Fruit fly (Drosophila melanogaster) whole organism, embryonic: Measurements from ENCODE around the gene frac.
A peak's percentile ranks its signal among the peaks of the same experiment; 100 is the strongest.

ENCODE experiments used
- Asciz ChIP-seq: fragments of 200-800 bp; sonication (Bioruptor generic); optimal IDR thresholded peaks from 2 replicates; lab custom pipeline; 2017; ENCODE audit warnings: missing biosample characterization, mild to moderate bottlenecking, missing genetic modification characterization, missing genetic modification reagents
- Bdp1 ChIP-seq: fragments of 200-800 bp; sonication (Bioruptor generic); optimal IDR thresholded peaks from 3 replicates; lab custom pipeline; 2016; ENCODE audit warnings: missing biosample characterization, missing genetic modification characterization
- CG1024 ChIP-seq: fragments of 200-800 bp; sonication (Bioruptor generic); IDR thresholded peaks from 2 replicates; pipeline ENCODE4 v1.3.6; 2022; ENCODE audit warnings: missing biosample characterization, missing genetic modification characterization
- CG10267 ChIP-seq: fragments of 200-800 bp; sonication (Bioruptor generic); optimal IDR thresholded peaks from 2 replicates; lab custom pipeline; 2018; ENCODE audit warnings: missing biosample characterization, mild to moderate bottlenecking, missing genetic modification characterization, moderate library complexity
- CG10274 ChIP-seq: fragments of 200-800 bp; sonication (Bioruptor generic); optimal IDR thresholded peaks from 3 replicates; lab custom pipeline; 2017; ENCODE audit warnings: missing biosample characterization, mild to moderate bottlenecking, missing genetic modification characterization
- CG10543 ChIP-seq: fragments of 200-800 bp; sonication (Bioruptor generic); optimal IDR thresholded peaks from 3 replicates; lab custom pipeline; 2017; ENCODE audit warnings: missing biosample characterization, mild to moderate bottlenecking, missing genetic modification characterization, moderate library complexity
- CG1233 ChIP-seq: fragments of 200-800 bp; sonication (Bioruptor generic); optimal IDR thresholded peaks from 4 replicates; lab custom pipeline; 2018; ENCODE audit warnings: missing biosample characterization, mild to moderate bottlenecking, missing genetic modification characterization
- CG15073 ChIP-seq: fragments of 200-800 bp; sonication (Bioruptor generic); optimal IDR thresholded peaks from 2 replicates; lab custom pipeline; 2016; ENCODE audit warnings: missing biosample characterization, missing genetic modification characterization
- CG16815 ChIP-seq: fragments of 200-800 bp; sonication (Bioruptor generic); optimal IDR thresholded peaks from 3 replicates; lab custom pipeline; 2017; ENCODE audit warnings: missing biosample characterization, mild to moderate bottlenecking, missing genetic modification characterization
- CG16863 ChIP-seq: fragments of 200-800 bp; sonication (Bioruptor generic); optimal IDR thresholded peaks from 3 replicates; lab custom pipeline; 2016; ENCODE audit warnings: missing biosample characterization, missing genetic modification characterization
- CG2875 ChIP-seq: fragments of 200-800 bp; sonication (Bioruptor generic); optimal IDR thresholded peaks from 2 replicates; lab custom pipeline; 2017; ENCODE audit warnings: missing biosample characterization, mild to moderate bottlenecking, missing genetic modification characterization, missing genetic modification reagents
- CG32767 ChIP-seq: fragments of 200-800 bp; sonication (Bioruptor generic); IDR thresholded peaks from 2 replicates; pipeline ENCODE4 v1.3.6; 2022; ENCODE audit warnings: missing biosample characterization, missing genetic modification characterization
- CG3726 ChIP-seq: fragments of 200-800 bp; sonication (Bioruptor generic); IDR thresholded peaks from 3 replicates; pipeline ENCODE4, ENCODE4 v1.3.6; 2022; ENCODE audit warnings: missing biosample characterization, missing genetic modification characterization
- CG3995 ChIP-seq: fragments of 200-800 bp; sonication (Bioruptor generic); optimal IDR thresholded peaks from 3 replicates; lab custom pipeline; 2016; ENCODE audit warnings: missing biosample characterization, missing genetic modification characterization
- CG4282 ChIP-seq: fragments of 200-800 bp; sonication (Bioruptor generic); optimal IDR thresholded peaks from 2 replicates; lab custom pipeline; 2016; ENCODE audit warnings: missing biosample characterization, missing genetic modification characterization
- CG4854 ChIP-seq: fragments of 200-800 bp; sonication (Bioruptor generic); optimal IDR thresholded peaks from 2 replicates; lab custom pipeline; 2016; ENCODE audit warnings: missing biosample characterization, missing genetic modification characterization, inconsistent platforms
- CG6254 ChIP-seq: fragments of 200-800 bp; sonication (Bioruptor generic); optimal IDR thresholded peaks from 3 replicates; lab custom pipeline; 2017; ENCODE audit warnings: mild to moderate bottlenecking, missing biosample characterization, missing genetic modification reagents, missing genetic modification characterization
- CG6272 ChIP-seq: fragments of 200-800 bp; sonication (Bioruptor generic); IDR thresholded peaks from 2 replicates; pipeline ENCODE4 v1.3.6; 2022; ENCODE audit warnings: missing biosample characterization, missing genetic modification characterization
- CG9797 ChIP-seq: fragments of 200-800 bp; sonication (Bioruptor generic); optimal IDR thresholded peaks from 3 replicates; lab custom pipeline; 2018; ENCODE audit warnings: missing biosample characterization, mild to moderate bottlenecking, missing genetic modification characterization
- Camta ChIP-seq: fragments of 200-800 bp; sonication (Bioruptor generic); optimal IDR thresholded peaks from 2 replicates; lab custom pipeline; 2016; ENCODE audit warnings: missing biosample characterization, missing genetic modification characterization
- CkIIα-i1 ChIP-seq: fragments of 200-800 bp; sonication (Bioruptor generic); IDR thresholded peaks from 2 replicates; pipeline ENCODE4 v1.3.6; 2022; ENCODE audit warnings: missing biosample characterization, missing genetic modification characterization
- Dref ChIP-seq: fragments of 200-800 bp; sonication (Bioruptor generic); IDR thresholded peaks from 2 replicates; pipeline ENCODE4 v1.3.6; 2022; ENCODE audit warnings: missing biosample characterization, missing genetic modification characterization
- H15 ChIP-seq: fragments of 200-800 bp; sonication (Bioruptor generic); IDR thresholded peaks from 3 replicates; pipeline ENCODE4 v1.3.6; 2022; ENCODE audit warnings: missing biosample characterization, missing genetic modification characterization
- H2.0 ChIP-seq: fragments of 200-800 bp; sonication (Bioruptor generic); IDR thresholded peaks from 2 replicates; pipeline ENCODE4 v1.3.6; 2022; ENCODE audit warnings: missing biosample characterization, missing genetic modification characterization
- HLH3B ChIP-seq: fragments of 200-800 bp; sonication (Bioruptor generic); IDR thresholded peaks from 2 replicates; pipeline ENCODE4 v1.3.6; 2022; ENCODE audit warnings: missing biosample characterization, missing genetic modification characterization
- HLH4C ChIP-seq: fragments of 200-800 bp; sonication (Bioruptor generic); IDR thresholded peaks from 3 replicates; pipeline ENCODE4 v1.3.6; 2022; ENCODE audit warnings: missing biosample characterization, missing genetic modification characterization; ENCODE audit not compliant: partially characterized antibody
- NK7.1 ChIP-seq: fragments of 200-800 bp; sonication (Bioruptor generic); optimal IDR thresholded peaks from 3 replicates; lab custom pipeline; 2016; ENCODE audit warnings: missing biosample characterization, missing genetic modification characterization
- Rx ChIP-seq: fragments of 200-800 bp; sonication (Bioruptor generic); IDR thresholded peaks from 2 replicates; pipeline ENCODE4 v1.3.6; 2022; ENCODE audit warnings: missing biosample characterization, missing genetic modification characterization
- Spps ChIP-seq: fragments of 200-800 bp; sonication (Bioruptor generic); optimal IDR thresholded peaks from 2 replicates; lab custom pipeline; 2018; ENCODE audit warnings: missing biosample characterization, mild to moderate bottlenecking, missing genetic modification characterization
- Xbp1 ChIP-seq: fragments of 200-800 bp; sonication (Bioruptor generic); optimal IDR thresholded peaks from 3 replicates; lab custom pipeline; 2016; ENCODE audit warnings: missing biosample characterization, mild to moderate bottlenecking, missing genetic modification characterization
- abd-A ChIP-seq: fragments of 200-800 bp; sonication (Bioruptor generic); optimal IDR thresholded peaks from 3 replicates; lab custom pipeline; 2019; ENCODE audit warnings: missing biosample characterization, mild to moderate bottlenecking, missing genetic modification characterization, moderate library complexity
- aop ChIP-seq: fragments of 200-800 bp; sonication (Bioruptor generic); IDR thresholded peaks from 2 replicates; pipeline ENCODE4 v1.3.6; 2022; ENCODE audit warnings: missing biosample characterization, missing genetic modification characterization
- bbx ChIP-seq: fragments of 200-800 bp; sonication (Bioruptor generic); IDR thresholded peaks from 2 replicates; pipeline ENCODE4 v1.3.6; 2022; ENCODE audit warnings: missing biosample characterization, missing genetic modification characterization; ENCODE audit not compliant: partially characterized antibody
- br ChIP-seq: fragments of >200 bp; optimal IDR thresholded peaks from 2 replicates; lab custom pipeline; 2017
- chm ChIP-seq: fragments of 200-800 bp; sonication (Bioruptor generic); IDR thresholded peaks from 2 replicates; pipeline ENCODE4 v1.3.6; 2022; ENCODE audit warnings: missing biosample characterization, missing genetic modification characterization
- da ChIP-seq: fragments of 200-800 bp; sonication (Bioruptor generic); optimal IDR thresholded peaks from 2 replicates; lab custom pipeline; 2016; ENCODE audit warnings: missing biosample characterization, missing genetic modification characterization
- dm ChIP-seq: fragments of 200-800 bp; sonication (Bioruptor generic); optimal IDR thresholded peaks from 3 replicates; lab custom pipeline; 2016; ENCODE audit warnings: missing biosample characterization, missing genetic modification characterization
- dysf ChIP-seq: fragments of 200-800 bp; sonication (Bioruptor generic); IDR thresholded peaks from 3 replicates; pipeline ENCODE4 v1.3.6; 2022; ENCODE audit warnings: missing biosample characterization, missing genetic modification characterization
- eyg ChIP-seq: fragments of 200-800 bp; sonication (Bioruptor generic); optimal IDR thresholded peaks from 3 replicates; lab custom pipeline; 2016; ENCODE audit warnings: missing biosample characterization, missing genetic modification characterization
- gsb ChIP-seq: fragments of 200-800 bp; sonication (Bioruptor generic); IDR thresholded peaks from 2 replicates; pipeline ENCODE4 v1.3.6; 2022; ENCODE audit warnings: missing biosample characterization, missing genetic modification characterization
- gsb-n ChIP-seq: fragments of 200-800 bp; sonication (Bioruptor generic); optimal IDR thresholded peaks from 3 replicates; lab custom pipeline; 2018; ENCODE audit warnings: missing biosample characterization, mild to moderate bottlenecking, missing genetic modification characterization
- her ChIP-seq: fragments of 200-800 bp; sonication (Bioruptor generic); optimal IDR thresholded peaks from 2 replicates; lab custom pipeline; 2016; ENCODE audit warnings: missing biosample characterization, missing genetic modification characterization
- lbe ChIP-seq: fragments of 200-800 bp; sonication (Bioruptor generic); optimal IDR thresholded peaks from 2 replicates; lab custom pipeline; 2016; ENCODE audit warnings: missing biosample characterization, mild to moderate bottlenecking, missing genetic modification characterization
- pnt ChIP-seq: fragments of 200-800 bp; sonication (Bioruptor generic); optimal IDR thresholded peaks from 3 replicates; lab custom pipeline; 2016; ENCODE audit warnings: missing biosample characterization, missing genetic modification characterization
- ro ChIP-seq: fragments of 200-800 bp; sonication (Bioruptor generic); IDR thresholded peaks from 2 replicates; pipeline ENCODE4 v1.3.6; 2022; ENCODE audit warnings: missing biosample characterization, missing genetic modification characterization
- shn ChIP-seq: fragments of 200-800 bp; sonication (Bioruptor generic); optimal IDR thresholded peaks from 3 replicates; lab custom pipeline; 2016; ENCODE audit warnings: missing biosample characterization, missing genetic modification characterization
- slou ChIP-seq: fragments of 200-800 bp; sonication (Bioruptor generic); optimal IDR thresholded peaks from 3 replicates; lab custom pipeline; 2016; ENCODE audit warnings: missing biosample characterization, missing genetic modification characterization
- slp2 ChIP-seq: fragments of 200-800 bp; sonication (Bioruptor generic); optimal IDR thresholded peaks from 2 replicates; lab custom pipeline; 2016; ENCODE audit warnings: missing biosample characterization, missing genetic modification characterization
- tx ChIP-seq: fragments of 200-800 bp; sonication (Bioruptor generic); optimal IDR thresholded peaks from 2 replicates; lab custom pipeline; 2016; ENCODE audit warnings: missing biosample characterization, missing genetic modification characterization
- vfl ChIP-seq: fragments of 200-800 bp; sonication (Bioruptor generic); optimal IDR thresholded peaks from 2 replicates; lab custom pipeline; 2016; ENCODE audit warnings: missing biosample characterization, missing genetic modification characterization
- vvl ChIP-seq: fragments of 200-800 bp; sonication (Bioruptor generic); IDR thresholded peaks from 2 replicates; pipeline ENCODE4 v1.3.6; 2022; ENCODE audit warnings: missing biosample characterization, missing genetic modification characterization
- zen2 ChIP-seq: fragments of 200-800 bp; sonication (Bioruptor generic); IDR thresholded peaks from 3 replicates; pipeline ENCODE4 v1.3.6; 2022; ENCODE audit warnings: missing biosample characterization, missing genetic modification characterization; ENCODE audit not compliant: partially characterized antibody
- zfh2 ChIP-seq: fragments of 200-800 bp; sonication (Bioruptor generic); optimal IDR thresholded peaks from 2 replicates; lab custom pipeline; 2016; ENCODE audit warnings: missing biosample characterization, missing genetic modification characterization

The frac gene

DNA sequence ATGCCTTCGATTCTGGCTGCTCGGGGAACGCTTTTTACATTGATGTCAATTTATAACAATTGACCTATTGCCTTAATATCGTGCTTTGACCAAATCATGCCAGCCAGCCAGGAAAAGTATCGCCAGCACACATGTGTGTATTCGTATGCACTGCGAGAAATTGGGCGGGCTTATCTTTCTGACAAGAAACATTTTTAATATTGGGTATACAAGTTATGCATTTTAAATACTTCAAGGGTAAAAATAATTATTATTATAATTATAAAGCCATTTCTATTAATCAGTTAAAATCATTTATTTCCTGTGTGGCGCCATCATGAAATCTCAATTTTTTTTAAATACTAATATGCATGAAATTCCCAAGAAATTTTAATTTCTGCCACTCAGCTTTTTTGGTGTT is 40.6 kb upstream of the frac start (continued):
- 0 out of 2 replicates have a peak, but pooled peaks have one; percentile 43 for TF ChIP-seq CG32767 (GFP tag; lab: Robert Waterston, UW)
- TF ChIP-seq Dref (GFP tag; lab: Robert Waterston, UW), result no peak
- no peak for TF ChIP-seq CG15073 (GFP tag; lab: Kevin White, UChicago)
- no peak for TF ChIP-seq eyg (GFP tag; lab: Kevin White, UChicago)
- TF ChIP-seq her (GFP tag; lab: Kevin White, UChicago), result no peak
- TF ChIP-seq slp2 (GFP tag; lab: Kevin White, UChicago), result no peak
- TF ChIP-seq HLH4C, result no peak
- TF ChIP-seq Asciz (GFP tag; lab: Kevin White, UChicago), result peak; percentile 8
- TF ChIP-seq H15 (GFP tag; lab: Robert Waterston, UW), result no peak
- no peak for TF ChIP-seq ro (GFP tag; lab: Robert Waterston, UW)
- no peak for TF ChIP-seq lbe (GFP tag; lab: Kevin White, UChicago)
- TF ChIP-seq gsb-n (tag; lab: Kevin White, UChicago), result no peak
- peak; percentile 21 for TF ChIP-seq CG2875 (GFP tag; lab: Kevin White, UChicago)
- TF ChIP-seq da (GFP tag; lab: Kevin White, UChicago), result no peak
- TF ChIP-seq CG10267, result no peak
- no peak for TF ChIP-seq abd-A (tag; lab: Kevin White, UChicago)
- no peak for TF ChIP-seq Camta (GFP tag; lab: Kevin White, UChicago)
- TF ChIP-seq br (lab: Kevin White, UChicago), result no peak
- no peak for TF ChIP-seq vfl
- no peak for TF ChIP-seq CG1233 (GFP tag; lab: Kevin White, UChicago)
- no peak for TF ChIP-seq H2.0
- TF ChIP-seq CG9797 (GFP tag; lab: Kevin White, UChicago), result no peak
- no peak for TF ChIP-seq CG16815 (GFP tag; lab: Kevin White, UChicago)
- TF ChIP-seq zfh2 (GFP tag; lab: Kevin White, UChicago), result no peak
- peak; percentile 23 for TF ChIP-seq Xbp1 (GFP tag; lab: Kevin White, UChicago)
- no peak for TF ChIP-seq zen2 (GFP tag; lab: Robert Waterston, UW)
- no peak for TF ChIP-seq slou (GFP tag; lab: Kevin White, UChicago)
- no peak for TF ChIP-seq dm (GFP tag; lab: Kevin White, UChicago)
- no peak for TF ChIP-seq aop (GFP tag; lab: Robert Waterston, UW)
- TF ChIP-seq pnt (GFP tag; lab: Kevin White, UChicago), result no peak
- TF ChIP-seq CG10543 (GFP tag; lab: Kevin White, UChicago), result no peak
- TF ChIP-seq CG16863 (GFP tag; lab: Kevin White, UChicago), result no peak
- no peak for TF ChIP-seq gsb
- TF ChIP-seq Rx (GFP tag; lab: Robert Waterston, UW), result no peak
- no peak for TF ChIP-seq CG3995 (GFP tag; lab: Kevin White, UChicago)
- TF ChIP-seq bbx (GFP tag; lab: Robert Waterston, UW), result no peak
- no peak for TF ChIP-seq CG6272 (GFP tag; lab: Robert Waterston, UW)
- no peak for TF ChIP-seq CG4854 (GFP tag; lab: Kevin White, UChicago)
- TF ChIP-seq CG10274, result no peak
- no peak for TF ChIP-seq chm (GFP tag; lab: Robert Waterston, UW)
- TF ChIP-seq CkIIα-i1 (GFP tag; lab: Robert Waterston, UW), result no peak
- no peak for TF ChIP-seq tx
- peak; percentile 11 for TF ChIP-seq Spps (tag; lab: Kevin White, UChicago)
- 0 out of 2 replicates have a peak, but pooled peaks have one; percentile 26 for TF ChIP-seq CG1024 (GFP tag; lab: Robert Waterston, UW)
- no peak for TF ChIP-seq NK7.1 (GFP tag; lab: Kevin White, UChicago)
- TF ChIP-seq vvl (GFP tag; lab: Robert Waterston, UW), result peak; percentile 39; the same call in 1 of the 2 replicates
- TF ChIP-seq CG6254 (GFP tag; lab: Kevin White, UChicago), result peak; percentile 17
- TF ChIP-seq CG4282, result no peak
- TF ChIP-seq Bdp1 (GFP tag; lab: Kevin White, UChicago), result no peak
- no peak for TF ChIP-seq shn (GFP tag; lab: Kevin White, UChicago)
- no peak for TF ChIP-seq dysf
- TF ChIP-seq HLH3B (GFP tag; lab: Robert Waterston, UW), result peak; percentile 11; the same call in 1 of the 2 replicates
- no peak for TF ChIP-seq CG3726 (GFP tag; lab: Robert Waterston, UW)
